Worm (Caenorhabditis elegans) whole organism, young adult: ENCODE data around the gene acly-1.

Experiments
- B0035.1 ChIP-seq: sonication (generic microtip); optimal IDR thresholded peaks from 2 replicates; lab custom pipeline; 2016; ENCODE audit warnings: missing genetic modification characterization, mild to moderate bottlenecking, missing compliant biosample characterization, missing genotype, missing genetic modification reagents
- B0261.1 ChIP-seq: sonication (generic microtip); optimal IDR thresholded peaks from 2 replicates; lab custom pipeline; 2016; ENCODE audit warnings: mild to moderate bottlenecking, missing genetic modification characterization, moderate library complexity, missing compliant biosample characterization
- F23B12.7 ChIP-seq: sonication (generic microtip); optimal IDR thresholded peaks from 2 replicates; lab custom pipeline; 2017; ENCODE audit warnings: missing genetic modification characterization, mild to moderate bottlenecking, missing compliant biosample characterization, antibody characterized with exemption, moderate library complexity; ENCODE audit not compliant: insufficient read depth
- F49E8.2 ChIP-seq: sonication (generic microtip); optimal IDR thresholded peaks from 3 replicates; lab custom pipeline; 2017; ENCODE audit warnings: missing genetic modification characterization, mild to moderate bottlenecking, missing compliant biosample characterization, antibody characterized with exemption, moderate library complexity; ENCODE audit not compliant: insufficient read depth
- F55B11.4 ChIP-seq: sonication (generic microtip); optimal IDR thresholded peaks from 2 replicates; lab custom pipeline; 2016; ENCODE audit warnings: missing compliant biosample characterization, missing genetic modification characterization, borderline replicate concordance; ENCODE audit not compliant: insufficient read depth
- T07F8.4 ChIP-seq: sonication (generic microtip); optimal IDR thresholded peaks from 2 replicates; lab custom pipeline; 2016; ENCODE audit warnings: mild to moderate bottlenecking, missing genetic modification characterization, moderate library complexity, missing compliant biosample characterization
- Y53F4B.3 ChIP-seq: fragments of 200-800 bp; sonication (Bioruptor generic); IDR thresholded peaks from 2 replicates; pipeline ENCODE4 v1.3.6; 2022; ENCODE audit warnings: missing genetic modification reagents, missing genetic modification characterization, missing compliant biosample characterization
- Y56A3A.18 ChIP-seq: fragments of 200-800 bp; sonication (Bioruptor generic); IDR thresholded peaks from 2 replicates; pipeline ENCODE4 v1.3.6; 2022; ENCODE audit warnings: missing genetic modification reagents, missing genetic modification characterization, missing compliant biosample characterization
- Y67H2A.10 ChIP-seq: fragments of 200-800 bp; sonication (Bioruptor generic); conservative IDR thresholded peaks from 2 replicates; pipeline ENCODE4 v1.3.6; 2022; ENCODE audit warnings: missing genetic modification reagents, missing genetic modification characterization, missing compliant biosample characterization
- akir-1 ChIP-seq: fragments of 200-800 bp; sonication (Bioruptor generic); optimal IDR thresholded peaks from 2 replicates; lab custom pipeline; 2018; ENCODE audit warnings: mild to moderate bottlenecking, missing genetic modification characterization, moderate library complexity, missing compliant biosample characterization
- athp-1 ChIP-seq: sonication (generic microtip); optimal IDR thresholded peaks from 2 replicates; lab custom pipeline; 2017; ENCODE audit warnings: mild to moderate bottlenecking, missing genetic modification characterization, missing compliant biosample characterization
- attf-5 ChIP-seq: fragments of 200-800 bp; sonication (Bioruptor generic); optimal IDR thresholded peaks from 2 replicates; lab custom pipeline; 2018; ENCODE audit warnings: mild to moderate bottlenecking, missing genetic modification characterization, missing compliant biosample characterization
- cebp-1 ChIP-seq, 2 experiments: fragments of 200-800 bp in 1 of 2; sonication (Bioruptor generic) in 1 of 2; sonication (generic microtip) in 1 of 2; IDR thresholded peaks in 1 of 2; optimal IDR thresholded peaks in 1 of 2; 2 replicates each; pipeline versions ENCODE4 v1.3.6 to Lab custom; 2017 to 2022; ENCODE audit warnings: missing compliant biosample characterization in 2 of 2, missing genetic modification characterization in 2 of 2, mild to moderate bottlenecking in 1 of 2, missing genetic modification reagents in 1 of 2, moderate library complexity in 1 of 2
- ceh-27 ChIP-seq: fragments of 200-800 bp; sonication (Bioruptor generic); optimal IDR thresholded peaks from 2 replicates; lab custom pipeline; 2018; ENCODE audit warnings: mild to moderate bottlenecking, missing genetic modification characterization, moderate library complexity, missing compliant biosample characterization
- ceh-58 ChIP-seq: fragments of 200-800 bp; sonication (Bioruptor generic); IDR thresholded peaks from 2 replicates; pipeline ENCODE4 v1.3.6; 2022; ENCODE audit warnings: missing genetic modification characterization, missing compliant biosample characterization
- ceh-79 ChIP-seq: sonication (generic microtip); optimal IDR thresholded peaks from 2 replicates; lab custom pipeline; 2017; ENCODE audit warnings: mild to moderate bottlenecking, missing genetic modification characterization, missing compliant biosample characterization
- ceh-91 ChIP-seq: fragments of 200-800 bp; sonication (Bioruptor generic); IDR thresholded peaks from 2 replicates; pipeline ENCODE4 v1.3.6; 2022; ENCODE audit warnings: missing genetic modification reagents, missing genetic modification characterization, missing compliant biosample characterization
- die-1 ChIP-seq: sonication (generic microtip); optimal IDR thresholded peaks from 2 replicates; lab custom pipeline; 2016; ENCODE audit warnings: missing genotype, mild to moderate bottlenecking, missing genetic modification characterization, missing compliant biosample characterization
- efl-1 ChIP-seq: fragments of 150-350 bp; optimal IDR thresholded peaks from 2 replicates; lab custom pipeline; 2014; ENCODE audit warnings: missing biosample characterization, missing genetic modification reagents, missing genetic modification characterization
- egrh-3 ChIP-seq: fragments of 200-800 bp; sonication (Bioruptor generic); IDR thresholded peaks from 2 replicates; pipeline ENCODE4 v1.3.6; 2022; ENCODE audit warnings: missing genetic modification reagents, missing genetic modification characterization, missing compliant biosample characterization
- hmg-1.2 ChIP-seq: fragments of 200-800 bp; sonication (Bioruptor generic); IDR thresholded peaks from 2 replicates; pipeline ENCODE4 v1.3.6; 2022; ENCODE audit warnings: missing genetic modification reagents, missing genetic modification characterization, missing compliant biosample characterization
- hrde-1 ChIP-seq: sonication (generic microtip); optimal IDR thresholded peaks from 2 replicates; lab custom pipeline; 2016; ENCODE audit warnings: missing genetic modification characterization, mild to moderate bottlenecking, missing compliant biosample characterization, moderate library complexity, missing genotype, missing genetic modification reagents, borderline replicate concordance
- lin-40 ChIP-seq: sonication (generic microtip); optimal IDR thresholded peaks from 2 replicates; lab custom pipeline; 2016; ENCODE audit warnings: missing genetic modification characterization, mild to moderate bottlenecking, missing compliant biosample characterization, missing genotype, missing genetic modification reagents
- madf-3 ChIP-seq: fragments of 200-800 bp; sonication (Bioruptor generic); IDR thresholded peaks from 2 replicates; pipeline ENCODE4 v1.3.6; 2022; ENCODE audit warnings: missing genetic modification reagents, missing genetic modification characterization, missing compliant biosample characterization
- madf-8 ChIP-seq: fragments of 200-800 bp; sonication (Bioruptor generic); conservative IDR thresholded peaks from 2 replicates; pipeline ENCODE4 v1.3.6; 2022; ENCODE audit warnings: missing genetic modification reagents, missing genetic modification characterization, missing compliant biosample characterization
- mcd-1 ChIP-seq: fragments of 200-800 bp; sonication (Bioruptor generic); IDR thresholded peaks from 2 replicates; pipeline ENCODE4 v1.3.6; 2022; ENCODE audit warnings: missing genetic modification reagents, missing genetic modification characterization, missing compliant biosample characterization
- nhr-179 ChIP-seq: sonication (generic microtip); optimal IDR thresholded peaks from 2 replicates; lab custom pipeline; 2016; ENCODE audit warnings: mild to moderate bottlenecking, missing genetic modification characterization, missing compliant biosample characterization
- snpc-1.1 ChIP-seq: sonication (generic microtip); optimal IDR thresholded peaks from 2 replicates; lab custom pipeline; 2017; ENCODE audit warnings: missing genetic modification characterization, mild to moderate bottlenecking, missing compliant biosample characterization, antibody characterized with exemption, moderate library complexity, missing genotype, missing genetic modification reagents; ENCODE audit not compliant: insufficient read depth
- tbp1 ChIP-seq: fragments of 200-800 bp; sonication (Bioruptor generic); optimal IDR thresholded peaks from 2 replicates; lab custom pipeline; 2018; ENCODE audit warnings: mild to moderate bottlenecking, missing genetic modification characterization, missing compliant biosample characterization
- xnd-1 ChIP-seq: sonication (generic microtip); optimal IDR thresholded peaks from 2 replicates; lab custom pipeline; 2016; ENCODE audit warnings: missing genotype, missing genetic modification reagents, missing genetic modification characterization, missing compliant biosample characterization
- zfh-2 ChIP-seq: fragments of 200-800 bp; sonication (Bioruptor generic); conservative IDR thresholded peaks from 2 replicates; pipeline ENCODE4 v1.3.6; 2022; ENCODE audit warnings: missing genetic modification reagents, missing genetic modification characterization, missing compliant biosample characterization
- ztf-28 ChIP-seq: fragments of 200-800 bp; sonication (Bioruptor generic); IDR thresholded peaks from 2 replicates; pipeline ENCODE4 v1.3.6; 2022; ENCODE audit warnings: missing genetic modification reagents, missing genetic modification characterization, missing compliant biosample characterization
- ztf-6 ChIP-seq: fragments of 200-800 bp; sonication (Bioruptor generic); IDR thresholded peaks from 2 replicates; pipeline ENCODE4 v1.3.6; 2022; ENCODE audit warnings: missing genetic modification reagents, missing genetic modification characterization, missing compliant biosample characterization

acly-1 gene

DNA sequence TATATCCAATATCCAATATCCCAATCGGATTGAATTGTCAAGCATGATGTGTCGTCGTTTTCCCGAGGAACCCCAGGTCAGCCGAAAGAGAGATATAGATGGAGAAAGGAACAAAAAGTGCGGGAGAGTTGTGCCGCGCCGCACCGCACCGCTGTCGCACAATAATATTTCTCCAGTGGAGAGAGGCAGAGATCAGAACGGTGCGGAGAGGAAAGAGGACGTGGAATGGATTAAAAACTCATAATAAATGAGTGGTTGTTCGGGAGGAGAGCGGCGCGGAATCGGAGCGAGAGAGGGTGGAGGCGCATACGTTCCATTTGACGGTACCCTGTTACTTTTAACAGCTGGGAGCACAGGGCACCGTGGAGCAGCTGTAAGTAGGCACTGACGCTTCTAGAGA lies 38.2 kb downstream of the acly-1 start:
- TF ChIP-seq F23B12.7 (no peak), zfh-2 (GFP tag; lab: Robert Waterston, UW) (peak; percentile 53; the same call in 1 of the 2 replicates)
- TF ChIP-seq, all 124 proteins: peak for 1

DNA sequence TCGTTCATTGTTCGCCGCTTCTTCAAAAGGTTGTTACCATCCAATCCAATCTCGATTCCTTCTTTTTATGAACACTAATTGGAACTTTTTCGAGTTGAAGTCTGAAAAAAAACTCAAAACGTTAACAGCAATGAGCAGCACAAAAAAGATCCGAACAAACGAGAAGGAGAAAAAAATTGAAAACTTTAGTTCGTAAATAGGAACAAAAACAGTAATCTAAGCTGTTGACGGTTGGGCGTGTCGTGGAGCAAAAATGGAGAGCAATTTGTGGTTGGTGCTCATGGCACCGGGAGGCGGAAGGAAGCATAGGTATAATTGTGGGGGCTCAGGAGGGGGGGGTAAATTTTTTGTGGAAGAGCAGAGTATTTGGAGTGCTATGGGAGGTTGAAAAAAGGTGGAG lies 42.0 kb downstream of the acly-1 start, which contains the start of gene toca-1:
TSS of gene toca-1 (minus strand) at position 101 of the 400 bp plus-strand sequence.
- TF ChIP-seq T07F8.4 (no peak), B0035.1 (no peak), ztf-28 (GFP tag; lab: Robert Waterston, UW) (no peak), akir-1 (no peak), Y56A3A.18 (no peak), madf-8 (GFP tag; lab: Robert Waterston, UW) (no peak), B0261.1 (tag; lab: Kevin White, UChicago) (no peak), hrde-1 (no peak), F55B11.4 (tag; lab: Kevin White, UChicago) (no peak), F49E8.2 (tag; lab: Kevin White, UChicago) (no peak), cebp-1 (GFP tag; IDR thresholded peaks at IDR 0.05; lab: Robert Waterston, UW) (no peak), cebp-1 (tag; optimal IDR thresholded peaks at IDR 0.05; lab: Kevin White, UChicago) (no peak), xnd-1 (tag; lab: Kevin White, UChicago) (no peak), ceh-79 (no peak)

DNA sequence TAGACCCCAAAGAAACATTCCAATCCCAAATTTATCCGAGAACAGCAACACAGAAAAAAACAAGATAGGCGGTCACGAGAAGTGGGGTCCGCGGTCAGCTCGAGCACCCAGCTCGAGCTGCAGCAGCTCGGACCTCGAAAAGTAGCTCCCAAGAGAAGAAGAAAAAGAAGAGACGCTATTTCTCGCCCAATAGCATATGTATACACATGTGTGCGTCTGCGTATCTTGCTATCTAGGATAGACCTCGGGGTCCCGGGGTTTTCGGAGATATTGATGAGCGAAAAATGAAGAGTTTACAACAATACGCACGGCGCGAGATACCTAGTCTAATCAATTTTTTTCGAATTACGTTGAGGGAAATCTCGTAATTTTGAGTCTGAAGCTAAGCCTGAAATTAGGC lies 42.7 kb downstream of the acly-1 start:
- TF ChIP-seq mcd-1 (GFP tag; lab: Robert Waterston, UW) = no peak
- TF ChIP-seq tbp1 = no peak
- no peak for TF ChIP-seq cebp-1 (GFP tag; IDR thresholded peaks at IDR 0.05; lab: Robert Waterston, UW)
- TF ChIP-seq cebp-1 (tag; optimal IDR thresholded peaks at IDR 0.05; lab: Kevin White, UChicago) = peak; percentile 7

DNA sequence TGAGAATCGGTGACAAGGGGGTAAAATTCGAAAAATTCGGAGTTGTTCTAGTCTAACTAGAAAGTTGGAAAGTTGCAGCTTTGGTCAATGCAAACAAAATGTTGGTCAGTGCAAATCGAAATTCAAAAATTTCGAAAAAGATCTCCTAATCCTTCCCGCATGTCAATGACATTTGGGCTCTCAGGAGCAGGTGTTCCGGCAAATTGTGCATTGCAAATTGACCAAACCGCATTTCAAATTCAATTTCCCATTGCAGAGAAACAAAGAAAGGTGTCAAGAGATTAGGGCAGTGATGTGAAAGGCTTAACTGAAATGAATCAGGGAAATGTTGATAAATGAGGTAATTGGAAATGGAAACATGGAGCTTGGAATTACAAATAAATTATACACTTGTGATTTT lies 43.9 kb downstream of the acly-1 start:
- TF ChIP-seq Y53F4B.3 (GFP tag; lab: Robert Waterston, UW) (no peak), tbp1 (no peak), ztf-6 (no peak), madf-3 (GFP tag; lab: Robert Waterston, UW) (no peak), athp-1 (no peak), ceh-91 (no peak), die-1 (tag; lab: Kevin White, UChicago) (no peak), Y67H2A.10 (GFP tag; lab: Robert Waterston, UW) (no peak), lin-40 (tag; lab: Kevin White, UChicago) (no peak), nhr-179 (tag; lab: Kevin White, UChicago) (no peak), efl-1 (GFP tag; lab: Kevin White, UChicago) (no peak), F23B12.7 (no peak)

DNA sequence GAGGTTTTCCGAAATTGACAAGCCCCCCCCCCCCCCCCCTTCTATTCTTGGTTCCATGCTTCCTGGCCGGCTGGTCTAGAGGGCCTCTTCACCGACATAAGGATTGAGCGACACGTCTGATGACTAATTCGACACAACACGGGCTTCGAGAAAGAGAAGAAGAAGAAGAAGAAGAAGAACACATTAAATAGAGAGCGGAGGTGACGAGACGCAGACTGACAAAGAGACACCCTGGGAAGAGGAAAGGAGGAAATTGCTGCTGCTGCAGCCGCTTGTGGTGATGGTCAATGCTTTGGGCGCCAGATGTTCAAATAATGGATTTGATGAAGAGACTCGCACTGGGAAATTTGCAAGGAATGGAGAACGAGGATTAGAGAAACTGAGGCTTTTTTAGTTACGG lies 45.2 kb downstream of the acly-1 start:
- TF ChIP-seq ceh-58 (GFP tag; lab: Robert Waterston, UW) (no peak), egrh-3 (GFP tag; lab: Robert Waterston, UW) (peak; percentile 47), attf-5 (GFP tag; lab: Kevin White, UChicago) (peak; percentile 2), F23B12.7 (peak; percentile 25), ceh-27 (GFP tag; lab: Kevin White, UChicago) (peak; percentile 50), zfh-2 (GFP tag; lab: Robert Waterston, UW) (peak; percentile 83), cebp-1 (GFP tag; IDR thresholded peaks at IDR 0.05; lab: Robert Waterston, UW) (no peak), cebp-1 (tag; optimal IDR thresholded peaks at IDR 0.05; lab: Kevin White, UChicago) (peak; percentile 39), snpc-1.1 (no peak), hmg-1.2 (GFP tag; lab: Robert Waterston, UW) (peak; percentile 69; the same call in 1 of the 2 replicates)
